Fruit fly (Drosophila melanogaster): ENCODE results near the gene CG17343.

DNA sequence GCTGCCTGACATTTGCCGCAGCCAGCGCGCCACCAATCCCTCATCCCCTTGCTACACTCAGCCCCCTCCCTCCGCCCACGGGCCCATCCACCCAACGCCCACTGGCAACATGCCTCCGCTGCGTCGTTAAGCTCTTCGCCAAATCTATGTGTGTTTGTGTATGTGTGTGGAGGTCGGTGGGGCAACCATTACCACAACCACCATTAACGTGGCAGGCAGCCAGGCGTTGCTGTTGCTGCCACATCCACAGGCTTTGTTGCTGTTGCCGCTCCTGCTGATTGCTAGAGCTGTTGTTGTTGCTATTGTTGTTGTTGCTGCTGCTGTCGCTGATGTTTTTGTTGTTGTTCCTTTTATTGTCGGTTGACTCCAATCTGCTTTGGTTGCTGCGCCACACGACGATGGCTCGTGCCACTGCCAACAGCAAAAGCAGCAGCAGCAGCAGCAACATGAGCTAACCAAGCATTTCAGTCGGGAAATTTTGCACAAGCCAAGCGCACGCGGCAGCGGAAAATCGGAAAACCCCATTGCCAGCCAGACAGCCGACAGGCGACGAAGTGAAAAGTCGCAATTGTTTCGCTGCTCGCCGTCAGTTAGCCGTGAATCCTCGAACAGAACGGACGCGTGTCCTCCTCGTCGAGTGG lies 37.4 kb upstream of the CG17343 start, which contains the start of gene Sidpn:
- TF ChIP-seq psq (optimal IDR thresholded peaks at IDR 0.05) (no peak), h (optimal IDR thresholded peaks at IDR 0.05) (no peak), ttk (optimal IDR thresholded peaks at IDR 0.05) (no peak), Myc (optimal IDR thresholded peaks at IDR 0.05) (no peak)
